Worm (Caenorhabditis elegans) whole organism, young adult: Measurements from ENCODE around the gene F55C9.5.

Experiments used
- B0035.1 ChIP-seq: sonication (generic microtip); optimal IDR thresholded peaks from 2 replicates; lab custom pipeline; 2016; ENCODE audit warnings: missing genetic modification characterization, mild to moderate bottlenecking, missing compliant biosample characterization, missing genotype, missing genetic modification reagents
- B0261.1 ChIP-seq: sonication (generic microtip); optimal IDR thresholded peaks from 2 replicates; lab custom pipeline; 2016; ENCODE audit warnings: mild to moderate bottlenecking, missing genetic modification characterization, moderate library complexity, missing compliant biosample characterization
- C17E4.6 ChIP-seq: fragments of 200-800 bp; sonication (Bioruptor generic); IDR thresholded peaks from 2 replicates; pipeline ENCODE4 v1.3.6; 2022; ENCODE audit warnings: missing genetic modification reagents, missing genetic modification characterization, missing compliant biosample characterization
- D2030.7 ChIP-seq: fragments of 200-800 bp; sonication (Bioruptor generic); IDR thresholded peaks from 2 replicates; pipeline ENCODE4 v1.3.6; 2022; ENCODE audit warnings: missing genetic modification reagents, missing genetic modification characterization, missing compliant biosample characterization
- F22D6.2 ChIP-seq: sonication (generic microtip); optimal IDR thresholded peaks from 2 replicates; lab custom pipeline; 2016; ENCODE audit warnings: mild to moderate bottlenecking, missing genetic modification characterization, missing compliant biosample characterization
- F23B12.7 ChIP-seq: sonication (generic microtip); optimal IDR thresholded peaks from 2 replicates; lab custom pipeline; 2017; ENCODE audit warnings: missing genetic modification characterization, mild to moderate bottlenecking, missing compliant biosample characterization, antibody characterized with exemption, moderate library complexity; ENCODE audit not compliant: insufficient read depth
- F37B4.10 ChIP-seq: fragments of 200-800 bp; sonication (Bioruptor generic); IDR thresholded peaks from 2 replicates; pipeline ENCODE4 v1.3.6; 2022; ENCODE audit warnings: missing genetic modification characterization, missing compliant biosample characterization
- Y67H2A.10 ChIP-seq: fragments of 200-800 bp; sonication (Bioruptor generic); conservative IDR thresholded peaks from 2 replicates; pipeline ENCODE4 v1.3.6; 2022; ENCODE audit warnings: missing genetic modification reagents, missing genetic modification characterization, missing compliant biosample characterization
- aptf-2 ChIP-seq: fragments of 200-800 bp; sonication (Bioruptor generic); conservative IDR thresholded peaks from 2 replicates; pipeline ENCODE4 v1.3.6; 2022; ENCODE audit warnings: missing genetic modification reagents, missing genetic modification characterization, missing compliant biosample characterization
- aptf-3 ChIP-seq: fragments of 200-800 bp; sonication (Bioruptor generic); IDR thresholded peaks from 2 replicates; pipeline ENCODE4 v1.3.6; 2022; ENCODE audit warnings: missing genetic modification characterization, missing compliant biosample characterization
- attf-6 ChIP-seq: fragments of 200-800 bp; sonication (Bioruptor generic); IDR thresholded peaks from 2 replicates; pipeline ENCODE4 v1.3.6; 2022; ENCODE audit warnings: missing genetic modification reagents, missing genetic modification characterization, missing compliant biosample characterization
- ccch-3 ChIP-seq: fragments of 200-800 bp; sonication (Bioruptor generic); optimal IDR thresholded peaks from 2 replicates; lab custom pipeline; 2018; ENCODE audit warnings: mild to moderate bottlenecking, missing genetic modification characterization, missing compliant biosample characterization
- cebp-1 ChIP-seq, 2 experiments: fragments of 200-800 bp in 1 of 2; sonication (Bioruptor generic) in 1 of 2; sonication (generic microtip) in 1 of 2; IDR thresholded peaks in 1 of 2; optimal IDR thresholded peaks in 1 of 2; 2 replicates each; pipeline versions ENCODE4 v1.3.6 to Lab custom; 2017 to 2022; ENCODE audit warnings: missing compliant biosample characterization in 2 of 2, missing genetic modification characterization in 2 of 2, mild to moderate bottlenecking in 1 of 2, missing genetic modification reagents in 1 of 2, moderate library complexity in 1 of 2
- die-1 ChIP-seq: sonication (generic microtip); optimal IDR thresholded peaks from 2 replicates; lab custom pipeline; 2016; ENCODE audit warnings: missing genotype, mild to moderate bottlenecking, missing genetic modification characterization, missing compliant biosample characterization
- dox-1 ChIP-seq: fragments of 200-800 bp; sonication (Bioruptor generic); IDR thresholded peaks from 2 replicates; pipeline ENCODE4 v1.3.6; 2022; ENCODE audit warnings: missing genetic modification reagents, missing genetic modification characterization, missing compliant biosample characterization
- egl-44 ChIP-seq: fragments of 200-800 bp; sonication (Bioruptor generic); IDR thresholded peaks from 2 replicates; pipeline ENCODE4 v1.3.6; 2022; ENCODE audit warnings: missing genetic modification reagents, missing genetic modification characterization, missing compliant biosample characterization
- ekl-4 ChIP-seq: fragments of 200-800 bp; sonication (Bioruptor generic); IDR thresholded peaks from 2 replicates; pipeline ENCODE4 v1.3.6; 2022; ENCODE audit warnings: missing genetic modification reagents, missing genetic modification characterization, missing compliant biosample characterization
- gei-17 ChIP-seq: fragments of 200-800 bp; sonication (Bioruptor generic); optimal IDR thresholded peaks from 2 replicates; lab custom pipeline; 2018; ENCODE audit warnings: mild to moderate bottlenecking, missing genetic modification characterization, missing compliant biosample characterization
- him-1 ChIP-seq: sonication (generic microtip); optimal IDR thresholded peaks from 2 replicates; lab custom pipeline; 2016; ENCODE audit warnings: missing genotype, missing genetic modification reagents, missing genetic modification characterization, missing compliant biosample characterization
- hlh-26 ChIP-seq: fragments of 200-800 bp; sonication (Bioruptor generic); conservative IDR thresholded peaks from 2 replicates; pipeline ENCODE4 v1.3.6; 2022; ENCODE audit warnings: missing genetic modification reagents, missing genetic modification characterization, missing compliant biosample characterization
- hmg-1.2 ChIP-seq: fragments of 200-800 bp; sonication (Bioruptor generic); IDR thresholded peaks from 2 replicates; pipeline ENCODE4 v1.3.6; 2022; ENCODE audit warnings: missing genetic modification reagents, missing genetic modification characterization, missing compliant biosample characterization
- lin-26 ChIP-seq: fragments of 200-800 bp; sonication (Bioruptor generic); IDR thresholded peaks from 2 replicates; pipeline ENCODE4 v1.3.6; 2022; ENCODE audit warnings: missing genetic modification reagents, missing genetic modification characterization, missing compliant biosample characterization
- lsl-1 ChIP-seq: fragments of 200-800 bp; sonication (Bioruptor generic); optimal IDR thresholded peaks from 2 replicates; lab custom pipeline; 2018; ENCODE audit warnings: mild to moderate bottlenecking, missing genetic modification characterization, moderate library complexity, missing compliant biosample characterization
- lsy-27 ChIP-seq: sonication (generic microtip); optimal IDR thresholded peaks from 2 replicates; lab custom pipeline; 2017; ENCODE audit warnings: missing genetic modification characterization, mild to moderate bottlenecking, missing compliant biosample characterization, antibody characterized with exemption, missing genotype, borderline replicate concordance; ENCODE audit not compliant: insufficient read depth
- madf-6 ChIP-seq: fragments of 200-800 bp; sonication (Bioruptor generic); IDR thresholded peaks from 2 replicates; pipeline ENCODE4 v1.3.6; 2022; ENCODE audit warnings: missing genetic modification reagents, missing genetic modification characterization, missing compliant biosample characterization
- mel-28 ChIP-seq: sonication (generic microtip); optimal IDR thresholded peaks from 2 replicates; lab custom pipeline; 2016; ENCODE audit warnings: borderline replicate concordance, mild to moderate bottlenecking, missing genetic modification characterization, missing compliant biosample characterization
- nfya-1 ChIP-seq: sonication (generic microtip); optimal IDR thresholded peaks from 2 replicates; lab custom pipeline; 2017; ENCODE audit warnings: antibody characterized with exemption, missing compliant biosample characterization, missing genetic modification characterization, borderline replicate concordance; ENCODE audit not compliant: insufficient read depth
- nhr-27 ChIP-seq: fragments of 200-800 bp; sonication (Bioruptor generic); optimal IDR thresholded peaks from 2 replicates; lab custom pipeline; 2018; ENCODE audit warnings: mild to moderate bottlenecking, missing genetic modification characterization, moderate library complexity, missing compliant biosample characterization
- nhr-80 ChIP-seq: sonication (generic microtip); optimal IDR thresholded peaks from 2 replicates; lab custom pipeline; 2016; ENCODE audit warnings: missing genetic modification characterization, missing compliant biosample characterization
- snpc-1.1 ChIP-seq: sonication (generic microtip); optimal IDR thresholded peaks from 2 replicates; lab custom pipeline; 2017; ENCODE audit warnings: missing genetic modification characterization, mild to moderate bottlenecking, missing compliant biosample characterization, antibody characterized with exemption, moderate library complexity, missing genotype, missing genetic modification reagents; ENCODE audit not compliant: insufficient read depth
- snpc-4 ChIP-seq, 5 experiments: fragments of 150-350 bp in 1 of 5; sonication (generic microtip) in 4 of 5; optimal IDR thresholded peaks; 2 replicates each; lab custom pipeline; 2014 to 2018; ENCODE audit warnings: missing genetic modification characterization in 5 of 5, missing biosample characterization in 3 of 5, antibody characterized with exemption in 2 of 5, mild to moderate bottlenecking in 2 of 5, missing compliant biosample characterization in 2 of 5, missing genotype in 2 of 5, moderate library complexity in 2 of 5, missing genetic modification reagents in 1 of 5
- tbx-9 ChIP-seq: sonication (generic microtip); optimal IDR thresholded peaks from 2 replicates; lab custom pipeline; 2016; ENCODE audit warnings: borderline replicate concordance, missing genetic modification characterization, inconsistent platforms, missing compliant biosample characterization
- tlf-1 ChIP-seq: fragments of 200-800 bp; sonication (Bioruptor generic); optimal IDR thresholded peaks from 2 replicates; lab custom pipeline; 2018; ENCODE audit warnings: mild to moderate bottlenecking, missing genetic modification characterization, missing compliant biosample characterization
- zfh-2 ChIP-seq: fragments of 200-800 bp; sonication (Bioruptor generic); conservative IDR thresholded peaks from 2 replicates; pipeline ENCODE4 v1.3.6; 2022; ENCODE audit warnings: missing genetic modification reagents, missing genetic modification characterization, missing compliant biosample characterization
- zim-3 ChIP-seq: sonication (generic microtip); optimal IDR thresholded peaks from 2 replicates; lab custom pipeline; 2017; ENCODE audit warnings: mild to moderate bottlenecking, missing genetic modification characterization, moderate library complexity, missing compliant biosample characterization
- ztf-22 ChIP-seq: fragments of 200-800 bp; sonication (Bioruptor generic); optimal IDR thresholded peaks from 2 replicates; lab custom pipeline; 2018; ENCODE audit warnings: mild to moderate bottlenecking, missing genetic modification characterization, moderate library complexity, missing compliant biosample characterization
- ztf-6 ChIP-seq: fragments of 200-800 bp; sonication (Bioruptor generic); IDR thresholded peaks from 2 replicates; pipeline ENCODE4 v1.3.6; 2022; ENCODE audit warnings: missing genetic modification reagents, missing genetic modification characterization, missing compliant biosample characterization

F55C9.5 gene

DNA sequence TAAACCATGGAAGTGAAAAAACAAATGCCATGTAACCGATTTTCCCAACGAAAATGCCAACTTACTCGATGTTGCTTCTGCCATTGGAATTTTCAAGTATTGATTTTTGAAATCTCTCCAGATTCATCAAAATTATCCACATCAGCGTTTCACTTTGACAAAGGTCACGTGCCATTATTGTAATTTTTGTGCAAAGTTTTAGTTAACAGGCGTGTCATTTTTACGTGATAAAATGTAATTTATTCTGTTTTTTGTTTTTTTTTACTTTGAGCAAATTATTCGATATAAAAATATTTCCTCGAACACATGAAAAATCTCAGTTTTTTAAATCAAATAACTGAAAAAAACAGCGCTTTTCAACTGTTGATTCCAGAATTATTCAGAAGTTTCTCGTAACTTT is 30.6 kb downstream of the F55C9.5 start, which contains the start of gene F21D9.2:
TSS of gene F21D9.2 (minus strand) at position 101 of the 400 bp plus-strand sequence.
- TF ChIP-seq F37B4.10 (GFP tag; lab: Robert Waterston, UW) (no peak), zim-3 (tag; lab: Kevin White, UChicago) (no peak), B0261.1 (tag; lab: Kevin White, UChicago) (no peak)
- TF ChIP-seq, all 124 proteins: peak for 0

DNA sequence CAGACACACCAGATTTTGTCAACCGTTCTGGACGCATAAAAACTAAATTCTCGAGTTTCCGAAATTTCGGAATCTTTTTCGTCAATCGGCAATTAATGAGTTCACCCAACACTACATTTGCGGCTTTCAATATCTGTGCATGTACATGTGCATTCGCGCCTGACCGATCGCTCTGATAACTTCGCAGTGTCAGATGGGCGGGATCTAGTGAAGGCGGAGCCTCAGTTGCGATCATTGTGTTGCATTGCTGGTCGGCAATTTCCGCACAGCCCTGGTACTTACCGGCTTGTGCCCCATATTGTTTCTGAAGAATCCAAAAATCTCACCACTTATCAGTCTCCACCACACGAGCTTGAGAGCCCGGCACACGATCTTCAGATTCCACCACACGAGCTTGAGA is 32.2 kb downstream of the F55C9.5 start:
- TF ChIP-seq zfh-2 (GFP tag; lab: Robert Waterston, UW) (peak; percentile 44), nhr-80 (no peak)

DNA sequence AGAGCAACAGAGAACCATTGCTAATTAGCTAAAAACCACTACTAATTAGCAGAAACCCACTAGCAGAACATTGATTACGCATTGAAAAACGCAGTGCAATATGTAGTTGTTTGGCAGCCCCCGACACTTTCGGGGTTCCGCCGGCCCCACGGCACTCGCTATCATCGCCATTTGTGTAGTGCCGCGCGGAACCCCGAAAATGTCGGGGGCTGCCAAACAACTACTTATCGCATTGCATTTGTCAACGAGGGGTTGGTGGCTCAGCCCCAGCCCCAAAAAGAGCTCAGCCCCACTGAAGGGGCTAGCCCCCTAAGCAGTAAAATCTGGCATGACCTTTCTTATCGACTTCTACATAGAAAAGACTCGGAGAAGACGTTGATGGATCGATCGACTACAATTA is 33.5 kb downstream of the F55C9.5 start:
- TF ChIP-seq snpc-1.1 (tag; lab: Kevin White, UChicago) (peak; percentile 55), him-1 (tag; lab: Kevin White, UChicago) (no peak), snpc-4 (GFP tag; optimal IDR thresholded peaks at IDR 0.05; lab: Kevin White, UChicago) (no peak), snpc-4 (tag; optimal IDR thresholded peaks at IDR 0.05; lab: Kevin White, UChicago) (peak in 2 of 4 experiments; percentile 67 to 81)

DNA sequence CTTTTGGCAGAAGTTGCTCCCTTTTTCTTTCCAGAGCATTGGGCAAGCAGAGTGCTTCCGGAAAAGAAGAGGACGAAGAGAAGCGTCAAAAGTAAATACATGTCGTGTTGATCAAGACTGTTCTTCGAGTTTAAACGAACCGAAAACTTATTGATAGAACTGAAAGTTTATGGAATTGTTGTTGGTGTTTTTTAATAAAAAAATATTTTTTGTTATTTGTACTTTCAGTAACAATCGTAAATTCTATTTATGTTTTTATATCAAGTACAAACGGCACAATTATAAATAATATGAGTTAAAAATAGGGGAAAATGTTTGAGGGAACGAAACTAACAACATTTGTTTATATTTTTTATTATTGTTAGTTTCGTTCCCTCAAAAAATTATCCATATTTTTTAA is 35.3 kb downstream of the F55C9.5 start, which contains the start of gene F21D9.3:
TSS of gene F21D9.3 (minus strand) at position 101 of the 400 bp plus-strand sequence.
- TF ChIP-seq aptf-2 (GFP tag; lab: Robert Waterston, UW) (no peak), D2030.7 (no peak), ekl-4 (no peak), lsl-1 (GFP tag; lab: Kevin White, UChicago) (no peak), madf-6 (no peak), zim-3 (tag; lab: Kevin White, UChicago) (no peak), hlh-26 (GFP tag; lab: Robert Waterston, UW) (no peak)
- TF ChIP-seq, all 124 proteins: peak for 0

DNA sequence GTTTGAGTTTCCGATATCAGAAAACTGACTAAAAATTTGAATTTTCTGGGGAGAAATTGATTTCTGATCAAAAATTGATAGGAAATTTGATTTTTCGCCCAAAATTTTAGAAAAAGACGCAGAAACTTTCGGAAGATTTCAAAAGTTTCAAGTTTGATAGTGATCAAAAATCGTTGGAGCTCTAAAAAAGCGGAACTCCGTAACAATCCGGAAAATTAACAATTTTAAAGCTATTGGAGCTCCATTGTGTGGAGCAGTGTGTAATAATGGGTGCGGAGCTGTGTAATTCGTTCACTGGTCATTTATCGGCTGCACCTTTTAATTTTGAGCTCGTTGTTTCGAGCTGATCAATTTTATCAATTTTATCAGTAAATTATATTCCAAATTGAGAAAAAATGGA is 39.4 kb downstream of the F55C9.5 start, which contains the start of gene F21D9.4:
TSS of gene F21D9.4 (plus strand) at position 301 of the 400 bp plus-strand sequence.
- TF ChIP-seq tlf-1 (GFP tag; lab: Kevin White, UChicago) = no peak
- TF ChIP-seq nfya-1 (tag; lab: Kevin White, UChicago) = no peak
- no peak for TF ChIP-seq B0035.1 (tag; lab: Kevin White, UChicago)
- no peak for TF ChIP-seq him-1 (tag; lab: Kevin White, UChicago)
- TF ChIP-seq F23B12.7 (tag; lab: Kevin White, UChicago) = no peak
- no peak for TF ChIP-seq ztf-6 (GFP tag; lab: Robert Waterston, UW)
- no peak for TF ChIP-seq aptf-2 (GFP tag; lab: Robert Waterston, UW)
- TF ChIP-seq ccch-3 (GFP tag; lab: Kevin White, UChicago) = no peak
- no peak for TF ChIP-seq gei-17
- no peak for TF ChIP-seq nhr-27
- TF ChIP-seq ztf-22 (GFP tag; lab: Kevin White, UChicago) = no peak

DNA sequence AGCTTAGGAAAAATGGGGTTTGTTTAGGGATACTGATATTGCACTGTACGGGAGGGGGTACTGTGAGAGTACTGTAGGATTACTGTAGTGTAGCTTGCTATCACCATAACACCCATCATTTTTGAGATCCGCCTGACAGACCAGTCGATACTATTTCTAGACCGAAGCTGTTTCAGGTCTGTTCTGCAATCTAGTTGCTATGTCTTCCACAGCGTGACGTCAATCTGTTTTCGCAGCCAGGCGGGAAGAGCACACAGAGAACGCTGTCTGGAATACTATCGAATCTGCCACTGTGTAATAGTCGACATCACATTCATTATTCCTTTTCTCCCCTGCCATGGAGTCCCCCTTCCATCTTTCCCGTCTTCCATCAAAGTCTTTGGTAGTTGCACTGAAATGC is 41.1 kb downstream of the F55C9.5 start, which contains the start of gene F21D9.11:
TSS of gene F21D9.11 (plus strand) at position 301 of the 400 bp plus-strand sequence.
- no peak for TF ChIP-seq snpc-4 (GFP tag; optimal IDR thresholded peaks at IDR 0.05; lab: Kevin White, UChicago)
- TF ChIP-seq snpc-4 (tag; optimal IDR thresholded peaks at IDR 0.05; lab: Kevin White, UChicago) = no peak
- TF ChIP-seq aptf-3 = no peak
- TF ChIP-seq F22D6.2 (tag; lab: Kevin White, UChicago) = no peak
- no peak for TF ChIP-seq hmg-1.2
- no peak for TF ChIP-seq lsy-27
- TF ChIP-seq die-1 (tag; lab: Kevin White, UChicago) = no peak
- TF ChIP-seq egl-44 (GFP tag; lab: Robert Waterston, UW) = no peak
- no peak for TF ChIP-seq cebp-1 (GFP tag; IDR thresholded peaks at IDR 0.05; lab: Robert Waterston, UW)
- TF ChIP-seq cebp-1 (tag; optimal IDR thresholded peaks at IDR 0.05; lab: Kevin White, UChicago) = no peak
- no peak for TF ChIP-seq tbx-9
- TF ChIP-seq lin-26 (GFP tag; lab: Robert Waterston, UW) = no peak
- TF ChIP-seq mel-28 (tag; lab: Kevin White, UChicago) = no peak
- TF ChIP-seq dox-1 = no peak
- TF ChIP-seq Y67H2A.10 (GFP tag; lab: Robert Waterston, UW) = no peak
- no peak for TF ChIP-seq attf-6 (GFP tag; lab: Robert Waterston, UW)
- no peak for TF ChIP-seq C17E4.6 (GFP tag; lab: Robert Waterston, UW)
- TF ChIP-seq nhr-27 = no peak
